Worm (Caenorhabditis elegans) whole organism, L4 larva: Measurements from ENCODE around the gene C47E12.12.

ENCODE experiments used
- T26A8.4 ChIP-seq: fragments of 200-800 bp; sonication (Bioruptor generic); IDR thresholded peaks from 2 replicates; pipeline ENCODE4 v1.3.6; 2022; ENCODE audit warnings: missing genetic modification characterization, missing compliant biosample characterization
- ceh-20 ChIP-seq: fragments of 200-800 bp; sonication (Bioruptor generic); IDR thresholded peaks from 2 replicates; pipeline ENCODE4 v1.3.6; 2022; ENCODE audit warnings: missing genetic modification reagents, missing genetic modification characterization, missing compliant biosample characterization
- dmd-9 ChIP-seq: fragments of 200-800 bp; sonication (Bioruptor generic); IDR thresholded peaks from 2 replicates; pipeline ENCODE4 v1.3.6; 2022; ENCODE audit warnings: missing genetic modification reagents, missing genetic modification characterization, missing compliant biosample characterization
- dpl-1 ChIP-seq: fragments of 150-350 bp; optimal IDR thresholded peaks from 2 replicates; lab custom pipeline; 2014; ENCODE audit warnings: missing biosample characterization, missing genetic modification reagents, missing genetic modification characterization
- lir-3 ChIP-seq: sonication (generic microtip); optimal IDR thresholded peaks from 2 replicates; lab custom pipeline; 2016; ENCODE audit warnings: mild to moderate bottlenecking, missing genetic modification characterization, missing compliant biosample characterization
- mxl-2 ChIP-seq: fragments of 200-800 bp; sonication (Bioruptor generic); conservative IDR thresholded peaks from 2 replicates; pipeline ENCODE4 v1.3.6; 2022; ENCODE audit warnings: missing genetic modification reagents, missing genetic modification characterization, missing compliant biosample characterization
- mxl-3 ChIP-seq: fragments of 200-800 bp; sonication (Bioruptor generic); optimal IDR thresholded peaks from 2 replicates; lab custom pipeline; 2018; ENCODE audit warnings: mild to moderate bottlenecking, missing genetic modification characterization, missing compliant biosample characterization
- nhr-11 ChIP-seq: fragments of 150-350 bp; optimal IDR thresholded peaks from 2 replicates; lab custom pipeline; 2014; ENCODE audit warnings: missing biosample characterization, missing genetic modification characterization
- nhr-28 ChIP-seq: fragments of 150-350 bp; optimal IDR thresholded peaks from 2 replicates; lab custom pipeline; 2014; ENCODE audit warnings: missing biosample characterization, missing genetic modification characterization
- unc-130 ChIP-seq: sonication (generic microtip); optimal IDR thresholded peaks from 2 replicates; lab custom pipeline; 2016; ENCODE audit warnings: missing genetic modification reagents, missing genetic modification characterization, missing compliant biosample characterization
- unc-62 ChIP-seq, 3 experiments: fragments of 150-350 bp in 1 of 3; sonication (generic microtip); optimal IDR thresholded peaks in 2 of 3; peaks in 1 of 3; 1 replicate in 1 of 3; 2 replicates in 2 of 3; lab custom pipeline; 2014 to 2017; ENCODE audit warnings: missing biosample characterization in 3 of 3, missing genetic modification characterization in 3 of 3, missing genetic modification reagents in 3 of 3, missing genotype in 1 of 3

- no peak for TF ChIP-seq unc-130 (GFP tag; lab: Kevin White, UChicago)
- no peak for TF ChIP-seq lir-3 (tag; lab: Kevin White, UChicago)
- no peak for TF ChIP-seq dmd-9 (GFP tag; lab: Robert Waterston, UW)
- no peak for TF ChIP-seq mxl-3
- TF ChIP-seq dpl-1 (GFP tag; lab: Kevin White, UChicago) = no peak
- no peak for TF ChIP-seq nhr-28 (tag; lab: Kevin White, UChicago)
- no peak for TF ChIP-seq unc-62 (GFP tag; optimal IDR thresholded peaks at IDR 0.05 in 1 of 2; lab: Kevin White, UChicago)
- TF ChIP-seq unc-62 (tag; optimal IDR thresholded peaks at IDR 0.05; lab: Kevin White, UChicago) = no peak
- no peak for TF ChIP-seq nhr-11
- TF ChIP-seq ceh-20 (GFP tag; lab: Robert Waterston, UW) = no peak
- TF ChIP-seq T26A8.4 = no peak
- no peak for TF ChIP-seq mxl-2 (GFP tag; lab: Robert Waterston, UW)
These were observed 3.8 kb upstream of the C47E12.12 start, which contains the start of gene C47E12.14 for ce11 chrIV:9976284-9976683.
